Worm (Caenorhabditis elegans) whole organism, L4/young adult: Measurements from ENCODE around the gene Y45F10D.2.

ENCODE experiments used
- W03F9.2 ChIP-seq: fragments of 150-350 bp; optimal IDR thresholded peaks from 2 replicates; lab custom pipeline; 2014; ENCODE audit warnings: missing biosample characterization, missing genetic modification characterization
- dao-5 ChIP-seq: sonication (generic microtip); optimal IDR thresholded peaks from 2 replicates; lab custom pipeline; 2016; ENCODE audit warnings: missing genotype, missing genetic modification characterization, moderate library complexity, missing compliant biosample characterization
- him-1 ChIP-seq: sonication (generic microtip); optimal IDR thresholded peaks from 2 replicates; lab custom pipeline; 2016; ENCODE audit warnings: missing genotype, missing genetic modification reagents, missing genetic modification characterization, missing compliant biosample characterization

The Y45F10D.2 gene

ce11 chrIV:13776745-13777144 is 2.3 kb upstream of the Y45F10D.2 start:
- no peak for TF ChIP-seq dao-5 (tag; lab: Kevin White, UChicago)

ce11 chrIV:13776115-13776514 is 1.6 kb upstream of the Y45F10D.2 start, which contains the start of gene Y45F10D.16:
Gene Y45F10D.16, plus strand, starts transcription at chrIV:13776415.
- TF ChIP-seq dao-5 (tag; lab: Kevin White, UChicago) (no peak), him-1 (tag; lab: Kevin White, UChicago) (no peak), W03F9.2 (tag; lab: Kevin White, UChicago) (no peak)

DNA sequence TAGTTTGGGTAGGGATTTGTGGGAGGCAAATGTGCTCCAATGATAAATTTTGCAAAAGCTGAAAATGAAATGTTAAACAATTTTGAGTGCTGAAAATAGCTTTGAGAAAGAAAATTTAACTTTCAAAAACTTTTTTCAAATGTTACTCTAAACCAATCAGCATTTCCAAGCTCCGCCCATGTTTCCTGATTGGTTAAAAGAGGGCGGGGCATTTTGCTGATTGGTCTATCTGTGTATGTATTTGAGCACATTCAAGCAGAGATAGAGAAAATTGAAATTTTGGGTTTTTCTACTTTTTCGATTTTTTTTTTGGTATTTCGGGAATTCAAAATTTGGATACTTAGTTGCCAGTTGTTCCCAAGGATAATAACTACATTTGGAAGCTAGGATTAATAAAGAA is 9.8 kb downstream of the Y45F10D.2 start:
- TF ChIP-seq him-1 (tag; lab: Kevin White, UChicago) (no peak), W03F9.2 (tag; lab: Kevin White, UChicago) (no peak), dao-5 (tag; lab: Kevin White, UChicago) (no peak)

DNA sequence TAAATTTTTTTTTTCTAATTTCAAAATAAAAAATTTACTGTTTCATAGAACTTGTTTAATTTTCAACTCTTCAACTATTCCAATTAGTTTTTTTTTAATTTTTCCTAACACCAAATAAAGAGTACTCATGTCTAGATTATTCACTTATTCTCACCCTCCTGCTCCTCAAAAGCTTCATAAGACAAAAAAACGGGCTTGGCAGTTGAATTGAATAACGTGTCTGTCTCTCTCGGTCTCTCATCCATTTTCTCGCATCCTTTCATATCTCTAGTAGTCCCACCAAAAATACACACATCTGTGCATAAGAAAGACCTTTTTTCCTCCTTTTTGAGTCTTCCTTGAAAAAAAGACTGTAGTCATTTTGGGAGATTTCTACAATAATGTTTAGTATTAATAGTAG is 11.0 kb downstream of the Y45F10D.2 start:
- TF ChIP-seq W03F9.2 (tag; lab: Kevin White, UChicago) (no peak), him-1 (tag; lab: Kevin White, UChicago) (no peak), dao-5 (tag; lab: Kevin White, UChicago) (no peak)

DNA sequence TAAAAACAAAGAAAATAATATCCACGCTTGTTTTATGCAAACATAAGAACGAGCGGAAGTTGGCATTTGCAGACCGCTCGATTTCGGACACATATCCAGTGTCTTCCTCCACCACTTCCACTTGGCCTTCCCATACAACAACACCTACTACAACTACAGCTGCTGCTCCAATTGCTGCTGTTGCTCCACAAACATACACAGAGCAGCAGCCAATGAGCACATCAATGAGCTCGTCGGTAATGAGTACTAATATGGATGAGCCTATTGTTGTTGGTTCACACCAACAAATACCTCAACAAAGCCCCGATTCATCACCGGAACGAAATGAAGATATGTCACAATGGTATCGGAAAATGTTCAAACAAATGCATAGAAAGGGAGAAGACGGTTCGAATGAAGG is 18.9 kb downstream of the Y45F10D.2 start:
- TF ChIP-seq W03F9.2 (tag; lab: Kevin White, UChicago) (no peak), him-1 (tag; lab: Kevin White, UChicago) (no peak), dao-5 (tag; lab: Kevin White, UChicago) (no peak)

- TF ChIP-seq dao-5 (tag; lab: Kevin White, UChicago), result no peak
- TF ChIP-seq him-1 (tag; lab: Kevin White, UChicago), result no peak
- TF ChIP-seq W03F9.2 (tag; lab: Kevin White, UChicago), result no peak
These were observed 24.4 kb downstream of the Y45F10D.2 start, which contains the start of gene sorb-1 for ce11 chrIV:13750033-13750432. Gene sorb-1, plus strand, starts transcription at chrIV:13750333.

DNA sequence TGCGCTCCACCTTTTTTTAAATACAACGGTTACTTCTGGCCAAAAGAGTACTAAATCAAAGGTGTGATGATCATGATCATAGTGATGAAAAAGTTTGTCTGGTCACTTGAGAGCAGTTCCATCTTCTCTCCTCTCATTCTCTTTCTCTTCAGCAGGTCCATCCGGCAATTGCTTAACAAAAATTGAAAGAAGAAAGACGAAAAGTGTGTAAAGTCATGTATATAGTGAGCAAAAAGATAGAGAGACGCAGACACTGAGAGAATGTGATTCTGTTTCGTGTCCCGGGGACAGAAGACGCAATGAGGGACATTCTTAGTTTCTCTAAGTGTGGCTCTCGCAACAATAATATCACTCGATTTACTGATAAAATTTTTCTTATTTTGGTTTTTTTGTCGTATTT is 25.7 kb downstream of the Y45F10D.2 start:
- no peak for TF ChIP-seq W03F9.2 (tag; lab: Kevin White, UChicago)

DNA sequence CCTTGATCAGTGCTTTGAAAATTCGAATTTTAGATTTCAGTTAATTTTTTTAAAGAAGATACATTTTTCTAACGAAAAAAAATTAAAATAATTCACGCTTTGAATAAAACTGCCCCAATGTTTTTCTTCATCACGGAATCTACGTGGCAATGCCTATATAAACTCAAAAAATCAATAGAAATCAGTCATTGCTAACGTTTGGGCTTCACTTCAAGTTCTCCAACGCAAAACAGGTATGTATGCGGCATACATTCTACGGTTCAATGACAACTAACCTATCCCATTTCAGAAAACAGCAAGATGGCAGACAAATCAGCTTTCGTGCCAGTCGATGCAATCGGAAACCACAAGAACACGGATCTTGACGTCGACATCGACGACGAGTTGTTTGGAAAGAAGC is 29.1 kb downstream of the Y45F10D.2 start, which contains the start of gene C47A4.5:
Gene C47A4.5, plus strand, starts transcription at position 301 of the 400 bp plus-strand sequence.
- no peak for TF ChIP-seq dao-5 (tag; lab: Kevin White, UChicago)
- TF ChIP-seq him-1 (tag; lab: Kevin White, UChicago), result no peak
- TF ChIP-seq W03F9.2 (tag; lab: Kevin White, UChicago), result no peak

DNA sequence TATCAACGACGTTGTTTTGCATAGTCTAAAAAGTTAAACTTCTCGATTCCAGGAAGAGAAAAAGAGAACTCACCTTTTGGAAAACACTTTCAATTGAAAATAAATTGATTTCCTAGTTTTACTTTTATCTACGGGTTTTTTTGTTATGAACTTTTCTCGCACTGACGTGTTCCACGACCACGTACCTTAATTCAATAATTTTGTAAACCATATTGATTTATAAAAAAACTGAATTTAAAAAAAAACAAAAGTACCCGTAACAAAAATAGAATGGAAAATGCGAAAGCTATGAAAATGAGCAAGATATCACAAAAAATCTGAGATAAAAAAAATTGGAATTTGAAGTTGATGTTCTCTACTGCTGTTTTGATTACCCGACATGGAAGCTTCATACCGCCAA is 32.2 kb downstream of the Y45F10D.2 start, which contains the start of gene C47A4.3:
Gene C47A4.3, minus strand, starts transcription at position 101 of the 400 bp plus-strand sequence.
- TF ChIP-seq him-1 (tag; lab: Kevin White, UChicago), result no peak
- no peak for TF ChIP-seq dao-5 (tag; lab: Kevin White, UChicago)
- no peak for TF ChIP-seq W03F9.2 (tag; lab: Kevin White, UChicago)

- TF ChIP-seq him-1 (tag; lab: Kevin White, UChicago) (no peak), W03F9.2 (tag; lab: Kevin White, UChicago) (no peak), dao-5 (tag; lab: Kevin White, UChicago) (no peak)
These were observed 46.6 kb downstream of the Y45F10D.2 start for ce11 chrIV:13727865-13728264.

- TF ChIP-seq him-1 (tag; lab: Kevin White, UChicago) (no peak), dao-5 (tag; lab: Kevin White, UChicago) (no peak), W03F9.2 (tag; lab: Kevin White, UChicago) (no peak)
These were observed 47.8 kb downstream of the Y45F10D.2 start, which contains the start of gene ent-4 for ce11 chrIV:13726630-13727029. Gene ent-4, plus strand, starts transcription at chrIV:13726930.

- TF ChIP-seq him-1 (tag; lab: Kevin White, UChicago) (no peak), dao-5 (tag; lab: Kevin White, UChicago) (no peak), W03F9.2 (tag; lab: Kevin White, UChicago) (peak; percentile 39)
These were observed 49.3 kb downstream of the Y45F10D.2 start for ce11 chrIV:13725201-13725600.
